Worm (Caenorhabditis elegans) whole organism, L1 larva: ENCODE measurements around the gene R13D7.2.

Source experiments
- C16A3.4 ChIP-seq: fragments of 150-350 bp; optimal IDR thresholded peaks from 2 replicates; lab custom pipeline; 2014; ENCODE audit warnings: missing biosample characterization, missing genetic modification characterization
- C34B4.2 ChIP-seq: sonication (generic microtip); optimal IDR thresholded peaks from 2 replicates; lab custom pipeline; 2017; ENCODE audit warnings: mild to moderate bottlenecking, missing genetic modification characterization, missing compliant biosample characterization
- Y116A8C.19 ChIP-seq: sonication (generic microtip); optimal IDR thresholded peaks from 2 replicates; lab custom pipeline; 2016; ENCODE audit warnings: missing compliant biosample characterization, missing genetic modification characterization, borderline replicate concordance
- aha-1 ChIP-seq: fragments of 150-350 bp; optimal IDR thresholded peaks from 2 replicates; lab custom pipeline; 2014; ENCODE audit warnings: missing biosample characterization, missing genetic modification characterization
- alr-1 ChIP-seq: fragments of 200-800 bp; sonication (Bioruptor generic); optimal IDR thresholded peaks from 2 replicates; lab custom pipeline; 2018; ENCODE audit warnings: borderline replicate concordance, mild to moderate bottlenecking, missing genetic modification characterization, missing compliant biosample characterization
- aly-2 ChIP-seq: fragments of 150-350 bp; optimal IDR thresholded peaks from 2 replicates; lab custom pipeline; 2014; ENCODE audit warnings: missing biosample characterization, missing genetic modification characterization
- ceh-63 ChIP-seq: fragments of 200-800 bp; sonication (Bioruptor generic); optimal IDR thresholded peaks from 2 replicates; lab custom pipeline; 2018; ENCODE audit warnings: mild to moderate bottlenecking, missing genetic modification characterization, missing compliant biosample characterization
- ceh-8 ChIP-seq: fragments of 200-800 bp; sonication (Bioruptor generic); optimal IDR thresholded peaks from 2 replicates; lab custom pipeline; 2018; ENCODE audit warnings: mild to moderate bottlenecking, missing genetic modification characterization, moderate library complexity, missing compliant biosample characterization
- ceh-82 ChIP-seq, 3 experiments: fragments of 150-350 bp in 1 of 3; sonication (generic microtip) in 2 of 3; optimal IDR thresholded peaks; 2 replicates each; lab custom pipeline; 2014 to 2017; ENCODE audit warnings: missing biosample characterization in 3 of 3, missing genetic modification characterization in 3 of 3
- ceh-88 ChIP-seq: fragments of 200-800 bp; sonication (Bioruptor generic); IDR thresholded peaks from 2 replicates; pipeline ENCODE4 v1.3.6; 2022; ENCODE audit warnings: missing genetic modification characterization, missing compliant biosample characterization
- ceh-90 ChIP-seq: sonication (generic microtip); optimal IDR thresholded peaks from 2 replicates; lab custom pipeline; 2016; ENCODE audit warnings: missing genetic modification characterization, missing compliant biosample characterization
- ces-1 ChIP-seq: fragments of 150-350 bp; optimal IDR thresholded peaks from 2 replicates; lab custom pipeline; 2014; ENCODE audit warnings: missing biosample characterization, missing genetic modification reagents, missing genetic modification characterization
- efl-1 ChIP-seq, 4 experiments: fragments of 150-350 bp; optimal IDR thresholded peaks in 3 of 4; peaks in 1 of 4; 1 replicate in 1 of 4; 2 replicates in 3 of 4; lab custom pipeline; 2014; ENCODE audit warnings: missing biosample characterization in 2 of 4, missing genetic modification characterization in 2 of 4, missing genetic modification reagents in 2 of 4
- efl-3 ChIP-seq: fragments of 200-800 bp; sonication (Bioruptor generic); optimal IDR thresholded peaks from 2 replicates; lab custom pipeline; 2018; ENCODE audit warnings: mild to moderate bottlenecking, missing genetic modification characterization, missing compliant biosample characterization
- egl-13 ChIP-seq: sonication (generic microtip); optimal IDR thresholded peaks from 2 replicates; lab custom pipeline; 2016; ENCODE audit warnings: missing genotype, missing genetic modification reagents, missing genetic modification characterization, missing compliant biosample characterization
- elt-2 ChIP-seq: sonication (generic microtip); optimal IDR thresholded peaks from 2 replicates; lab custom pipeline; 2016; ENCODE audit warnings: missing genetic modification characterization, mild to moderate bottlenecking, inconsistent platforms, missing compliant biosample characterization, missing genetic modification reagents
- elt-3 ChIP-seq, 6 experiments: fragments of 150-350 bp in 1 of 6; sonication (generic microtip); optimal IDR thresholded peaks; 2 replicates each; lab custom pipeline; 2017 to 2018; ENCODE audit warnings: missing biosample characterization in 6 of 6, missing genetic modification characterization in 6 of 6, inconsistent platforms in 1 of 6
- fkh-10 ChIP-seq: sonication (generic microtip); optimal IDR thresholded peaks from 2 replicates; lab custom pipeline; 2017; ENCODE audit warnings: missing biosample characterization, missing genetic modification reagents, missing genetic modification characterization
- fkh-8 ChIP-seq: sonication (generic microtip); optimal IDR thresholded peaks from 2 replicates; lab custom pipeline; 2016; ENCODE audit warnings: mild to moderate bottlenecking, missing genetic modification characterization, missing compliant biosample characterization
- fos-1 ChIP-seq: fragments of 150-350 bp; optimal IDR thresholded peaks from 2 replicates; lab custom pipeline; 2014; ENCODE audit warnings: missing biosample characterization, missing genetic modification characterization
- hlh-4 ChIP-seq: sonication (generic microtip); optimal IDR thresholded peaks from 2 replicates; lab custom pipeline; 2016; ENCODE audit warnings: mild to moderate bottlenecking, missing genetic modification characterization, missing compliant biosample characterization
- lin-14 ChIP-seq: fragments of 200-800 bp; sonication (Bioruptor generic); optimal IDR thresholded peaks from 2 replicates; lab custom pipeline; 2018; ENCODE audit warnings: mild to moderate bottlenecking, missing genetic modification characterization, moderate library complexity, missing compliant biosample characterization
- lin-15B ChIP-seq: fragments of 150-350 bp; sonication (generic microtip); optimal IDR thresholded peaks from 3 replicates; lab custom pipeline; 2014; ENCODE audit warnings: missing biosample characterization, missing genetic modification characterization
- lin-35 ChIP-seq, 2 experiments: fragments of 150-350 bp; optimal IDR thresholded peaks; 2 replicates each; lab custom pipeline; 2014; ENCODE audit warnings: missing biosample characterization in 2 of 2, missing genetic modification characterization in 2 of 2, missing genetic modification reagents in 2 of 2
- lin-39 ChIP-seq: fragments of 150-350 bp; optimal IDR thresholded peaks from 2 replicates; lab custom pipeline; 2014; ENCODE audit warnings: missing biosample characterization, missing genetic modification reagents, missing genetic modification characterization
- lir-3 ChIP-seq: sonication (generic microtip); optimal IDR thresholded peaks from 2 replicates; lab custom pipeline; 2016; ENCODE audit warnings: mild to moderate bottlenecking, missing genetic modification characterization, moderate library complexity, missing compliant biosample characterization; ENCODE audit not compliant: poor library complexity
- nhr-12 ChIP-seq: sonication (generic microtip); optimal IDR thresholded peaks from 2 replicates; lab custom pipeline; 2017; ENCODE audit warnings: missing biosample characterization, missing genetic modification characterization
- nhr-19 ChIP-seq: fragments of 200-800 bp; sonication (Bioruptor generic); conservative IDR thresholded peaks from 2 replicates; pipeline ENCODE4 v1.3.6; 2022; ENCODE audit warnings: missing genetic modification characterization, missing compliant biosample characterization
- nhr-20 ChIP-seq: sonication (generic microtip); optimal IDR thresholded peaks from 2 replicates; lab custom pipeline; 2016; ENCODE audit warnings: mild to moderate bottlenecking, missing genetic modification characterization, missing compliant biosample characterization
- nhr-237 ChIP-seq: fragments of 150-350 bp; optimal IDR thresholded peaks from 2 replicates; lab custom pipeline; 2014; ENCODE audit warnings: missing biosample characterization, missing genetic modification characterization
- nhr-28 ChIP-seq: fragments of 150-350 bp; optimal IDR thresholded peaks from 2 replicates; lab custom pipeline; 2014; ENCODE audit warnings: missing biosample characterization, missing genetic modification characterization
- nhr-47 ChIP-seq: sonication (generic microtip); optimal IDR thresholded peaks from 2 replicates; lab custom pipeline; 2016; ENCODE audit warnings: mild to moderate bottlenecking, missing genetic modification characterization, moderate library complexity, missing compliant biosample characterization
- nhr-76 ChIP-seq: sonication (generic microtip); optimal IDR thresholded peaks from 2 replicates; lab custom pipeline; 2017; ENCODE audit warnings: missing biosample characterization, missing genetic modification characterization
- nhr-84 ChIP-seq: sonication (generic microtip); optimal IDR thresholded peaks from 2 replicates; lab custom pipeline; 2017; ENCODE audit warnings: missing biosample characterization, missing genetic modification characterization
- nhr-85 ChIP-seq: sonication (generic microtip); peaks from one replicate; lab custom pipeline; 2016; ENCODE audit warnings: missing genetic modification characterization, inconsistent platforms, missing compliant biosample characterization
- nhr-90 ChIP-seq: sonication (generic microtip); optimal IDR thresholded peaks from 2 replicates; lab custom pipeline; 2016; ENCODE audit warnings: mild to moderate bottlenecking, missing genetic modification characterization, missing compliant biosample characterization; ENCODE audit not compliant: poor library complexity
- pqm-1 ChIP-seq: sonication (generic microtip); optimal IDR thresholded peaks from 3 replicates; lab custom pipeline; 2017; ENCODE audit warnings: missing biosample characterization, missing genetic modification characterization
- skn-1 ChIP-seq: fragments of 150-350 bp; optimal IDR thresholded peaks from 2 replicates; lab custom pipeline; 2014; ENCODE audit warnings: missing biosample characterization, missing genetic modification characterization
- snu-23 ChIP-seq: sonication (generic microtip); optimal IDR thresholded peaks from 2 replicates; lab custom pipeline; 2016; ENCODE audit warnings: missing genetic modification characterization, missing compliant biosample characterization
- sptf-1 ChIP-seq: fragments of 150-350 bp; optimal IDR thresholded peaks from 2 replicates; lab custom pipeline; 2014; ENCODE audit warnings: missing biosample characterization, missing genetic modification characterization
- tlp-1 ChIP-seq: fragments of 150-350 bp; optimal IDR thresholded peaks from 2 replicates; lab custom pipeline; 2014; ENCODE audit warnings: missing biosample characterization, missing genetic modification characterization
- unc-30 ChIP-seq: sonication (generic microtip); optimal IDR thresholded peaks from 2 replicates; lab custom pipeline; 2017; ENCODE audit warnings: missing biosample characterization, missing genetic modification characterization
- unc-62 ChIP-seq: fragments of 150-350 bp; optimal IDR thresholded peaks from 2 replicates; lab custom pipeline; 2014; ENCODE audit warnings: missing biosample characterization, missing genetic modification reagents, missing genetic modification characterization
- unc-98 ChIP-seq: fragments of 200-800 bp; sonication (Bioruptor generic); IDR thresholded peaks from 2 replicates; pipeline ENCODE4 v1.3.6; 2022; ENCODE audit warnings: missing genetic modification characterization, missing compliant biosample characterization
- vab-15 ChIP-seq: sonication (generic microtip); optimal IDR thresholded peaks from 2 replicates; lab custom pipeline; 2017; ENCODE audit warnings: missing genotype, mild to moderate bottlenecking, missing genetic modification characterization, missing compliant biosample characterization
- ztf-11 ChIP-seq, 2 experiments: sonication (generic microtip); optimal IDR thresholded peaks; 2 replicates each; lab custom pipeline; 2016 to 2017; ENCODE audit warnings: missing genetic modification characterization in 2 of 2, missing biosample characterization in 1 of 2, missing compliant biosample characterization in 1 of 2

Gene R13D7.2

ce11 chrV:7435376-7436204, 25.9 kb downstream of the R13D7.2 start, which contains the start of the genes ddo-2 and F25E5.8 (continued):
- no peak for TF ChIP-seq nhr-237 (tag; lab: Kevin White, UChicago)
- no peak for TF ChIP-seq nhr-28 (tag; lab: Kevin White, UChicago)
- peak in 1 of 6 experiments; percentile 68 for TF ChIP-seq elt-3 (tag; optimal IDR thresholded peaks at IDR 0.05; lab: Kevin White, UChicago)
- TF ChIP-seq efl-1 (optimal IDR thresholded peaks at IDR 0.05; lab: Kevin White, UChicago), result no peak
- TF ChIP-seq efl-1 (GFP tag; optimal IDR thresholded peaks at IDR 0.05 in 1 of 2; lab: Kevin White, UChicago), result no peak
- no peak for TF ChIP-seq unc-62 (GFP tag; lab: Kevin White, UChicago)
- TF ChIP-seq C34B4.2 (tag; lab: Kevin White, UChicago), result no peak
- TF ChIP-seq lin-35 (GFP tag; optimal IDR thresholded peaks at IDR 0.05; lab: Kevin White, UChicago), result peak in 1 of 2 experiments; percentile 31
- TF ChIP-seq nhr-20 (tag; lab: Kevin White, UChicago), result peak; percentile 19
- TF ChIP-seq hlh-4 (tag; lab: Kevin White, UChicago), result no peak
- TF ChIP-seq ceh-90 (tag; lab: Kevin White, UChicago), result no peak
- no peak for TF ChIP-seq nhr-47

DNA sequence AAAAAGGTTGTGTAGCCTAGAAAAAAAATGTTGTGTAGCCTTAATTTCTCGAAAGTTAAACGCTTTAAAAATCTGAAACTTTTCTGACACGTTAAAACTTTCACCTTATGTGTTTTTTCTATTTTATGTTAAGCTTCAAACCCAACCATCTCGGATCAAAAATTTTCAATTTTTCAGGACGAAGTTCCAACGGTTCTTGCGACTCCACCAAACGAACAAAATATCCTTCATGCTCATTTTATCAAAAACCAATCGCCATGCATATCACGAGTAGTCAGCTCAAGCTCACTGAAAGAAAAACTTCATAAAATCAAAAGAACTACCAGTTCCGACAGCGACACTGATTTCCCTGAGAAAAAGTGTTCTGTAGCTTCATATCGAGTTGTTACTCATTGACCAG, 26.8 kb downstream of the R13D7.2 start:
- no peak for TF ChIP-seq ztf-11 (tag; optimal IDR thresholded peaks at IDR 0.05; lab: Kevin White, UChicago)
- TF ChIP-seq nhr-28 (tag; lab: Kevin White, UChicago), result no peak
- no peak for TF ChIP-seq hlh-4 (tag; lab: Kevin White, UChicago)
- TF ChIP-seq snu-23 (GFP tag; lab: Kevin White, UChicago), result no peak

- no peak for TF ChIP-seq aha-1 (tag; lab: Kevin White, UChicago)
- TF ChIP-seq lir-3, result no peak
- TF ChIP-seq lin-15B, result no peak
- TF ChIP-seq ceh-8, result no peak
- TF ChIP-seq elt-2 (tag; lab: Kevin White, UChicago), result no peak
- peak in 1 of 2 experiments; percentile 84 for TF ChIP-seq lin-35 (GFP tag; optimal IDR thresholded peaks at IDR 0.05; lab: Kevin White, UChicago)
- TF ChIP-seq skn-1 (tag; lab: Kevin White, UChicago), result peak; percentile 54
- no peak for TF ChIP-seq efl-3
- TF ChIP-seq unc-30 (tag; lab: Kevin White, UChicago), result no peak
- TF ChIP-seq egl-13, result no peak
- TF ChIP-seq snu-23 (GFP tag; lab: Kevin White, UChicago), result peak; percentile 74
- TF ChIP-seq nhr-19, result peak; percentile 79
- TF ChIP-seq fos-1 (tag; lab: Kevin White, UChicago), result no peak
- no peak for TF ChIP-seq nhr-76 (tag; lab: Kevin White, UChicago)
- TF ChIP-seq Y116A8C.19 (tag; lab: Kevin White, UChicago), result no peak
- TF ChIP-seq nhr-90 (tag; lab: Kevin White, UChicago), result peak; percentile 77
- TF ChIP-seq pqm-1 (tag; lab: Kevin White, UChicago), result no peak
- no peak for TF ChIP-seq nhr-84 (tag; lab: Kevin White, UChicago)
- no peak for TF ChIP-seq ztf-11 (tag; optimal IDR thresholded peaks at IDR 0.05; lab: Kevin White, UChicago)
- no peak for TF ChIP-seq unc-98 (GFP tag; lab: Robert Waterston, UW)
- no peak for TF ChIP-seq ceh-82 (tag; optimal IDR thresholded peaks at IDR 0.05; lab: Kevin White, UChicago)
- TF ChIP-seq aly-2 (tag; lab: Kevin White, UChicago), result no peak
- TF ChIP-seq sptf-1 (tag; lab: Kevin White, UChicago), result no peak
- TF ChIP-seq lin-14 (GFP tag; lab: Kevin White, UChicago), result peak; percentile 71
- TF ChIP-seq fkh-10, result no peak
- peak; percentile 80 for TF ChIP-seq nhr-20 (tag; lab: Kevin White, UChicago)
- TF ChIP-seq C16A3.4 (tag; lab: Kevin White, UChicago), result peak; percentile 32
- TF ChIP-seq tlp-1, result no peak
- TF ChIP-seq ceh-88, result no peak; the same call in 1 of the 2 replicates
- no peak for TF ChIP-seq nhr-12 (tag; lab: Kevin White, UChicago)
- TF ChIP-seq ceh-63 (GFP tag; lab: Kevin White, UChicago), result no peak
- peak; percentile 93 for TF ChIP-seq nhr-85
- peak; percentile 21 for TF ChIP-seq vab-15 (tag; lab: Kevin White, UChicago)
- no peak for TF ChIP-seq unc-62 (GFP tag; lab: Kevin White, UChicago)
- TF ChIP-seq ces-1 (GFP tag; lab: Kevin White, UChicago), result no peak
- TF ChIP-seq fkh-8 (tag; lab: Kevin White, UChicago), result no peak
- TF ChIP-seq alr-1 (tag; lab: Kevin White, UChicago), result no peak
- TF ChIP-seq lin-39 (tag; lab: Kevin White, UChicago), result no peak
Observed at ce11 chrV:7436911-7437310, 27.2 kb downstream of the R13D7.2 start.
